Worm (Caenorhabditis elegans): Measurements from ENCODE around the gene Y119D3B.14.

ce11 chrIII:1230672-1231071 is 37.1 kb upstream of the Y119D3B.14 start:
- TF ChIP-seq egl-27 (tag; optimal IDR thresholded peaks at IDR 0.05): no peak
- TF ChIP-seq elt-3 (tag; optimal IDR thresholded peaks at IDR 0.05): no peak
- no peak for TF ChIP-seq elt-2 (tag; optimal IDR thresholded peaks at IDR 0.05)
- no peak for TF ChIP-seq xbp-1 (tag; optimal IDR thresholded peaks at IDR 0.05)
- TF ChIP-seq lsy-2 (tag; optimal IDR thresholded peaks at IDR 0.05): no peak
- no peak for TF ChIP-seq ceh-82 (tag; optimal IDR thresholded peaks at IDR 0.05)
- TF ChIP-seq lin-35 (GFP tag; optimal IDR thresholded peaks at IDR 0.05): no peak

All from whole organism, L1 larva.